Worm (Caenorhabditis elegans) whole organism, L1 larva: Measurements from ENCODE around the gene mua-3.
A peak's percentile ranks its signal among the peaks of the same experiment; 100 is the strongest.

Experiments used
- aly-2 ChIP-seq: fragments of 150-350 bp; optimal IDR thresholded peaks from 2 replicates; lab custom pipeline; 2014; ENCODE audit warnings: missing biosample characterization, missing genetic modification characterization
- blmp-1 ChIP-seq: fragments of 150-350 bp; optimal IDR thresholded peaks from 2 replicates; lab custom pipeline; 2014; ENCODE audit warnings: missing biosample characterization, missing genetic modification characterization
- ceh-82 ChIP-seq, 3 experiments: fragments of 150-350 bp in 1 of 3; sonication (generic microtip) in 2 of 3; optimal IDR thresholded peaks; 2 replicates each; lab custom pipeline; 2014 to 2017; ENCODE audit warnings: missing biosample characterization in 3 of 3, missing genetic modification characterization in 3 of 3
- egl-27 ChIP-seq, 2 experiments: fragments of 150-350 bp in 1 of 2; sonication (generic microtip); optimal IDR thresholded peaks; 3 replicates each; lab custom pipeline; 2017 to 2018; ENCODE audit warnings: missing biosample characterization in 2 of 2, missing genetic modification characterization in 2 of 2, missing genetic modification reagents in 2 of 2
- fkh-10 ChIP-seq: sonication (generic microtip); optimal IDR thresholded peaks from 2 replicates; lab custom pipeline; 2017; ENCODE audit warnings: missing biosample characterization, missing genetic modification reagents, missing genetic modification characterization
- lin-35 ChIP-seq, 2 experiments: fragments of 150-350 bp; optimal IDR thresholded peaks; 2 replicates each; lab custom pipeline; 2014; ENCODE audit warnings: missing biosample characterization in 2 of 2, missing genetic modification characterization in 2 of 2, missing genetic modification reagents in 2 of 2
- lin-39 ChIP-seq: fragments of 150-350 bp; optimal IDR thresholded peaks from 2 replicates; lab custom pipeline; 2014; ENCODE audit warnings: missing biosample characterization, missing genetic modification reagents, missing genetic modification characterization
- mep-1 ChIP-seq: fragments of 150-350 bp; optimal IDR thresholded peaks from 2 replicates; lab custom pipeline; 2014; ENCODE audit warnings: missing biosample characterization, missing genetic modification characterization
- nhr-28 ChIP-seq: fragments of 150-350 bp; optimal IDR thresholded peaks from 2 replicates; lab custom pipeline; 2014; ENCODE audit warnings: missing biosample characterization, missing genetic modification characterization
- nhr-71 ChIP-seq: sonication (generic microtip); optimal IDR thresholded peaks from 2 replicates; lab custom pipeline; 2016; ENCODE audit warnings: mild to moderate bottlenecking, missing genetic modification characterization, moderate library complexity, missing compliant biosample characterization
- nhr-76 ChIP-seq: sonication (generic microtip); optimal IDR thresholded peaks from 2 replicates; lab custom pipeline; 2017; ENCODE audit warnings: missing biosample characterization, missing genetic modification characterization
- pag-3 ChIP-seq: sonication (generic microtip); optimal IDR thresholded peaks from 2 replicates; lab custom pipeline; 2017; ENCODE audit warnings: missing genetic modification characterization, mild to moderate bottlenecking, missing compliant biosample characterization, antibody characterized with exemption, borderline replicate concordance; ENCODE audit not compliant: insufficient read depth
- pqm-1 ChIP-seq: sonication (generic microtip); optimal IDR thresholded peaks from 3 replicates; lab custom pipeline; 2017; ENCODE audit warnings: missing biosample characterization, missing genetic modification characterization
- vab-15 ChIP-seq: sonication (generic microtip); optimal IDR thresholded peaks from 2 replicates; lab custom pipeline; 2017; ENCODE audit warnings: missing genotype, mild to moderate bottlenecking, missing genetic modification characterization, missing compliant biosample characterization

DNA sequence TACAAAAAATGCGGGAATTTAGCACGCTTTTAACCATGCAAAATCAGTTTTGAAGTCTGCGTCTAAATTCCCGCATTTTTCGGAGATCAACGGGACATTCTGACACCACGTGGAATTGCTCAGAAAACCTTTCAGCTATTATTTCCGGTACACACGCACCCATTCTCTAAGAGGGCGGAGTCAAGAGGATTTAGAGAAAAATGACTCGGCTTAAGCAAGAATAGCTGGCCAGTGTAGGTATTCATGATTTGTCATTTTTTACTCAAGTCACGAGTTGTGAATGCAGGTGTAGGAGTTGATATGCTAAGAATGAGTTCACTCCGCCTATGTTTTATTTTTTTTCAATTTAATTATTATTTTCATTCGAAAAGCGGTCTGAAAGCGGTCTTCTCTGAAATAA, 9.8 kb upstream of the mua-3 start:
- TF ChIP-seq lin-35 (GFP tag; optimal IDR thresholded peaks at IDR 0.05; lab: Kevin White, UChicago), result peak in 1 of 2 experiments; percentile 1
- TF ChIP-seq blmp-1 (tag; lab: Kevin White, UChicago), result no peak
- peak; percentile 67 for TF ChIP-seq nhr-71 (tag; lab: Kevin White, UChicago)
- TF ChIP-seq nhr-76 (tag; lab: Kevin White, UChicago), result no peak
- no peak for TF ChIP-seq pqm-1 (tag; lab: Kevin White, UChicago)
- TF ChIP-seq aly-2 (tag; lab: Kevin White, UChicago), result no peak
- no peak for TF ChIP-seq nhr-28 (tag; lab: Kevin White, UChicago)
- TF ChIP-seq lin-39 (tag; lab: Kevin White, UChicago), result no peak
- TF ChIP-seq ceh-82 (tag; optimal IDR thresholded peaks at IDR 0.05; lab: Kevin White, UChicago), result no peak
- TF ChIP-seq pag-3 (tag; lab: Kevin White, UChicago), result no peak
- no peak for TF ChIP-seq fkh-10 (GFP tag; lab: Kevin White, UChicago)
- no peak for TF ChIP-seq egl-27 (tag; optimal IDR thresholded peaks at IDR 0.05; lab: Kevin White, UChicago)
- no peak for TF ChIP-seq mep-1
- TF ChIP-seq vab-15 (tag; lab: Kevin White, UChicago), result no peak
